Fruit fly (Drosophila melanogaster) whole organism, pupa: ENCODE data around the gene Egfrap.

Experiments used
- CG10348 ChIP-seq: fragments of 200-800 bp; sonication (Bioruptor generic); IDR thresholded peaks from 2 replicates; pipeline ENCODE4 v1.3.6; 2022; ENCODE audit warnings: missing biosample characterization, missing genetic modification characterization
- CG12605 ChIP-seq: fragments of 200-800 bp; sonication (Bioruptor generic); IDR thresholded peaks from 2 replicates; pipeline ENCODE4 v1.3.6; 2022; ENCODE audit warnings: missing biosample characterization, missing genetic modification characterization
- CG13204 ChIP-seq: fragments of 200-800 bp; sonication (Bioruptor generic); optimal IDR thresholded peaks from 2 replicates; lab custom pipeline; 2018; ENCODE audit warnings: missing biosample characterization, mild to moderate bottlenecking, missing genetic modification characterization, moderate library complexity
- CG14655 ChIP-seq: fragments of 200-800 bp; sonication (Bioruptor generic); optimal IDR thresholded peaks from 3 replicates; lab custom pipeline; 2017; ENCODE audit warnings: mild to moderate bottlenecking, missing biosample characterization, missing genetic modification reagents, missing genetic modification characterization
- CG15710 ChIP-seq: fragments of 200-800 bp; sonication (Bioruptor generic); optimal IDR thresholded peaks from 2 replicates; lab custom pipeline; 2018; ENCODE audit warnings: missing biosample characterization, mild to moderate bottlenecking, missing genetic modification characterization, moderate library complexity
- CG17806 ChIP-seq: fragments of 200-800 bp; sonication (Bioruptor generic); optimal IDR thresholded peaks from 2 replicates; lab custom pipeline; 2018; ENCODE audit warnings: missing biosample characterization, mild to moderate bottlenecking, missing genetic modification characterization, moderate library complexity
- CG32121 ChIP-seq: fragments of 200-800 bp; sonication (Bioruptor generic); IDR thresholded peaks from 2 replicates; pipeline ENCODE4 v1.3.6; 2022; ENCODE audit warnings: missing biosample characterization, missing genetic modification characterization
- CG34367 ChIP-seq: fragments of 200-800 bp; sonication (Bioruptor generic); optimal IDR thresholded peaks from 2 replicates; lab custom pipeline; 2018; ENCODE audit warnings: missing biosample characterization, mild to moderate bottlenecking, missing genetic modification characterization
- CG4496 ChIP-seq: fragments of 200-800 bp; sonication (Bioruptor generic); IDR thresholded peaks from 3 replicates; pipeline ENCODE4 v1.3.6; 2022; ENCODE audit warnings: missing biosample characterization, missing genetic modification characterization
- CG8159 ChIP-seq: fragments of 200-800 bp; sonication (Bioruptor generic); optimal IDR thresholded peaks from 3 replicates; lab custom pipeline; 2018; ENCODE audit warnings: missing biosample characterization, mild to moderate bottlenecking, missing genetic modification characterization, moderate library complexity
- CG8301 ChIP-seq: fragments of 200-800 bp; sonication (Bioruptor generic); optimal IDR thresholded peaks from 2 replicates; lab custom pipeline; 2018; ENCODE audit warnings: missing biosample characterization, mild to moderate bottlenecking, missing genetic modification characterization
- CG9948 ChIP-seq: fragments of 200-800 bp; sonication (Bioruptor generic); optimal IDR thresholded peaks from 2 replicates; lab custom pipeline; 2018; ENCODE audit warnings: missing biosample characterization, mild to moderate bottlenecking, missing genetic modification characterization, moderate library complexity
- D1 ChIP-seq: fragments of 200-800 bp; sonication (Bioruptor generic); optimal IDR thresholded peaks from 2 replicates; lab custom pipeline; 2018; ENCODE audit warnings: missing biosample characterization, mild to moderate bottlenecking, missing genetic modification characterization, moderate library complexity
- EcR ChIP-seq: fragments of 200-800 bp; sonication (Bioruptor generic); optimal IDR thresholded peaks from 3 replicates; lab custom pipeline; 2019; ENCODE audit warnings: missing biosample characterization, missing genetic modification characterization, mild to moderate bottlenecking, moderate library complexity, missing genetic modification reagents
- Ets98B ChIP-seq: fragments of 200-800 bp; sonication (Bioruptor generic); IDR thresholded peaks from 2 replicates; pipeline ENCODE4 v1.3.6; 2022; ENCODE audit warnings: missing biosample characterization, missing genetic modification characterization
- Pif1A ChIP-seq: fragments of 200-800 bp; sonication (Bioruptor generic); optimal IDR thresholded peaks from 3 replicates; lab custom pipeline; 2016; ENCODE audit warnings: missing biosample characterization, missing genetic modification characterization
- Pif1B ChIP-seq: fragments of 200-800 bp; sonication (Bioruptor generic); optimal IDR thresholded peaks from 3 replicates; lab custom pipeline; 2016; ENCODE audit warnings: missing biosample characterization, missing genetic modification characterization
- Snoo ChIP-seq: fragments of 200-800 bp; sonication (Bioruptor generic); optimal IDR thresholded peaks from 3 replicates; lab custom pipeline; 2017; ENCODE audit warnings: missing biosample characterization, mild to moderate bottlenecking, missing genetic modification characterization, inconsistent platforms
- fd96Ca ChIP-seq: fragments of 200-800 bp; sonication (Bioruptor generic); IDR thresholded peaks from 3 replicates; pipeline ENCODE4 v1.3.6; 2022; ENCODE audit warnings: missing biosample characterization, missing genetic modification characterization
- gl ChIP-seq: fragments of 200-800 bp; sonication (Bioruptor generic); optimal IDR thresholded peaks from 2 replicates; lab custom pipeline; 2018; ENCODE audit warnings: missing biosample characterization, mild to moderate bottlenecking, missing genetic modification characterization
- rn ChIP-seq: fragments of 200-800 bp; sonication (Bioruptor generic); IDR thresholded peaks from 2 replicates; pipeline ENCODE4 v1.3.6; 2022; ENCODE audit warnings: missing biosample characterization, missing genetic modification characterization

Egfrap gene

dm6 chr3L:5980552-5981351 is 30.3 kb upstream of the Egfrap start:
- no peak for TF ChIP-seq CG14655 (GFP tag; lab: Kevin White, UChicago)
- no peak for TF ChIP-seq fd96Ca (GFP tag; lab: Robert Waterston, UW)
- no peak for TF ChIP-seq CG34367 (tag; lab: Kevin White, UChicago)
- no peak for TF ChIP-seq CG4496 (GFP tag; lab: Robert Waterston, UW)
- no peak for TF ChIP-seq D1 (tag; lab: Kevin White, UChicago)
- TF ChIP-seq CG9948: no peak
- TF ChIP-seq Snoo (tag; lab: Kevin White, UChicago): no peak
- TF ChIP-seq CG12605 (GFP tag; lab: Robert Waterston, UW): no peak
- no peak for TF ChIP-seq CG13204 (GFP tag; lab: Kevin White, UChicago)
- TF ChIP-seq CG8301 (tag; lab: Kevin White, UChicago): no peak
- TF ChIP-seq CG15710 (tag; lab: Kevin White, UChicago): no peak
- no peak for TF ChIP-seq CG17806
- no peak for TF ChIP-seq Pif1A
- TF ChIP-seq CG8159 (tag; lab: Kevin White, UChicago): no peak
- no peak for TF ChIP-seq Ets98B (GFP tag; lab: Robert Waterston, UW)
- TF ChIP-seq gl (tag; lab: Kevin White, UChicago): no peak
- no peak for TF ChIP-seq rn (GFP tag; lab: Robert Waterston, UW)

- TF ChIP-seq Snoo (tag; lab: Kevin White, UChicago) (no peak), Pif1B (GFP tag; lab: Kevin White, UChicago) (no peak), CG13204 (GFP tag; lab: Kevin White, UChicago) (no peak), D1 (tag; lab: Kevin White, UChicago) (no peak), CG17806 (no peak), CG8159 (tag; lab: Kevin White, UChicago) (no peak), CG34367 (tag; lab: Kevin White, UChicago) (no peak), CG14655 (GFP tag; lab: Kevin White, UChicago) (no peak)
These were observed 29.7 kb upstream of the Egfrap start for dm6 chr3L:5980120-5980519.

- no peak for TF ChIP-seq Ets98B (GFP tag; lab: Robert Waterston, UW)
- no peak for TF ChIP-seq CG8301 (tag; lab: Kevin White, UChicago)
- no peak for TF ChIP-seq gl (tag; lab: Kevin White, UChicago)
- TF ChIP-seq EcR (GFP tag; lab: Kevin White, UChicago): no peak
- TF ChIP-seq rn (GFP tag; lab: Robert Waterston, UW): no peak
- no peak for TF ChIP-seq D1 (tag; lab: Kevin White, UChicago)
- TF ChIP-seq CG10348 (GFP tag; lab: Robert Waterston, UW): no peak
- TF ChIP-seq CG34367 (tag; lab: Kevin White, UChicago): no peak
- TF ChIP-seq CG32121 (GFP tag; lab: Robert Waterston, UW): no peak
- TF ChIP-seq CG17806: no peak
- no peak for TF ChIP-seq CG14655 (GFP tag; lab: Kevin White, UChicago)
- TF ChIP-seq Snoo (tag; lab: Kevin White, UChicago): no peak
These were observed 29.0 kb upstream of the Egfrap start for dm6 chr3L:5979460-5979859.

dm6 chr3L:5976121-5976906 is 25.9 kb upstream of the Egfrap start:
- TF ChIP-seq CG12605 (GFP tag; lab: Robert Waterston, UW) (peak; percentile 39; the same call in 1 of the 2 replicates), rn (GFP tag; lab: Robert Waterston, UW) (peak; percentile 57), CG8159 (tag; lab: Kevin White, UChicago) (peak; percentile 67), CG9948 (peak; percentile 50), fd96Ca (GFP tag; lab: Robert Waterston, UW) (peak; percentile 78), CG8301 (tag; lab: Kevin White, UChicago) (peak; percentile 64), CG10348 (GFP tag; lab: Robert Waterston, UW) (no peak), Ets98B (GFP tag; lab: Robert Waterston, UW) (peak; percentile 59; the same call in 1 of the 2 replicates), CG15710 (tag; lab: Kevin White, UChicago) (peak; percentile 27), Pif1A (peak; percentile 45), CG4496 (GFP tag; lab: Robert Waterston, UW) (no peak; the same call in 2 of the 3 replicates), CG14655 (GFP tag; lab: Kevin White, UChicago) (peak; percentile 76), Pif1B (GFP tag; lab: Kevin White, UChicago) (peak; percentile 5), CG32121 (GFP tag; lab: Robert Waterston, UW) (peak; percentile 78), CG17806 (peak; percentile 54), gl (tag; lab: Kevin White, UChicago) (no peak), CG34367 (tag; lab: Kevin White, UChicago) (peak; percentile 14), CG13204 (GFP tag; lab: Kevin White, UChicago) (peak; percentile 71), Snoo (tag; lab: Kevin White, UChicago) (no peak), EcR (GFP tag; lab: Kevin White, UChicago) (no peak)
- TF ChIP-seq, all 21 proteins: peak for 15

- TF ChIP-seq CG8301 (tag; lab: Kevin White, UChicago) (no peak), Ets98B (GFP tag; lab: Robert Waterston, UW) (no peak), CG34367 (tag; lab: Kevin White, UChicago) (no peak), EcR (GFP tag; lab: Kevin White, UChicago) (no peak), CG9948 (no peak), rn (GFP tag; lab: Robert Waterston, UW) (no peak), CG17806 (no peak), CG4496 (GFP tag; lab: Robert Waterston, UW) (no peak), gl (tag; lab: Kevin White, UChicago) (no peak), fd96Ca (GFP tag; lab: Robert Waterston, UW) (no peak), Snoo (tag; lab: Kevin White, UChicago) (no peak), CG13204 (GFP tag; lab: Kevin White, UChicago) (no peak), CG12605 (GFP tag; lab: Robert Waterston, UW) (no peak), CG15710 (tag; lab: Kevin White, UChicago) (no peak), Pif1A (no peak), CG14655 (GFP tag; lab: Kevin White, UChicago) (no peak)
- TF ChIP-seq, all 21 proteins: peak for 0
These were observed 25.3 kb upstream of the Egfrap start, which contains the start of gene CG10479 for dm6 chr3L:5975785-5976120. CG10479 (minus strand) TSS chr3L:5976007.
